Worm (Caenorhabditis elegans) whole organism, L4 larva: Measurements from ENCODE around the gene fbxc-40.
"Not testable (repeated sequence)": the region's sequence is repeated elsewhere in the genome, so short reads cannot be mapped to it uniquely, and the experiment has no call there.

Experiments used
- snpc-1.2 ChIP-seq: fragments of 200-800 bp; sonication (Bioruptor generic); IDR thresholded peaks from 2 replicates; pipeline ENCODE4 v1.3.6; 2022; ENCODE audit warnings: missing genetic modification reagents, missing genetic modification characterization, missing compliant biosample characterization
- unc-39 ChIP-seq: sonication (generic microtip); optimal IDR thresholded peaks from 2 replicates; lab custom pipeline; 2017; ENCODE audit warnings: missing biosample characterization, missing genetic modification characterization

DNA sequence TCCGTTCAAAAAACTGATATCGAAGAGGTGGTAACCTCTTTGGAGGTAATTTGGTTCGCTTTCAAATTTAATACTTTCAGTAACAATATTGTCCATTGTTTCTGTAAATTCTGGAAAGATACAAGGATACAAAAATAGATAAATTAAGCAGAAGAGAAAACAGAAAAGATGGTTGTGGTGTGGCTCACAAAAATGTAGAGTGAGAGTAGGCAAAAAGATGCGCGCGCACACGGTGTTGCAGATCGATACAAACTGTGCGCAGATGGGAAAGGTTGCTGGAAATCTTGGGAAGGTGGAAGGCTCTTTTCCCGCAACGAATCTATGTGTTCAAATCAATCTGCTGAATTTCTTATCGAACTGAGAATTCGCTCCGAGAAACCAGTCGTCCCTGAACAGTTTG is 38.9 kb downstream of the fbxc-40 start, which contains the start of gene btb-11:
- TF ChIP-seq snpc-1.2 (GFP tag; lab: Robert Waterston, UW); unc-39 (tag; lab: Kevin White, UChicago): not testable (repeated sequence)
